Worm (Caenorhabditis elegans) whole organism, early embryonic: ENCODE measurements around the gene T22F3.10.

Experiments
- ama-1 ChIP-seq: fragments of 150-350 bp; optimal IDR thresholded peaks from 2 replicates; lab custom pipeline; 2014
- ets-7 ChIP-seq: sonication (generic microtip); optimal IDR thresholded peaks from 2 replicates; lab custom pipeline; 2016; ENCODE audit warnings: missing genotype, missing genetic modification characterization, missing compliant biosample characterization
- flt-1 ChIP-seq: fragments of 200-800 bp; sonication (Bioruptor generic); IDR thresholded peaks from 2 replicates; pipeline ENCODE4 v1.3.6; 2022; ENCODE audit warnings: missing genetic modification characterization, missing compliant biosample characterization
- hmbx-1 ChIP-seq: sonication (generic microtip); optimal IDR thresholded peaks from 2 replicates; lab custom pipeline; 2016; ENCODE audit warnings: mild to moderate bottlenecking, missing genetic modification characterization, missing compliant biosample characterization
- tbx-11 ChIP-seq: fragments of 200-800 bp; sonication (Bioruptor generic); IDR thresholded peaks from 2 replicates; pipeline ENCODE4 v1.3.6; 2022; ENCODE audit warnings: missing genetic modification characterization, missing compliant biosample characterization

DNA sequence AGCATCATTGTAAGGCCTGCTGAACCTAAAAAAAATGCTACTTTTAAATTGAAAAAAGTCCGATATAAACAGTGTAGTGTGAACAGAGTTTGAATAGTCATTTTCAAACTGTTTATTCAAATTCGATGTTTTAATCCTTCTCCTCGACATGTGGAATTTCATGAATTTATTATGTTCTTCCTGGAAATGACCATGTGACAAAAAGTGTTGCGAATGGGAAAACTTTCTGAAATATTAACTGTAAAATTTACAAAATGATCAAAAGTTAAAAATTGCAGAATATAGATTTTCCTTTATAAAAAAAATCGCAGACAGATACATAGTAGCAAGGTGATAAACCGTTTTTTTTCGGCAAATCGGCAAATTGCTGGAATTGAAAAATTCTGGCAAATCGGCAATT is 6.2 kb downstream of the T22F3.10 start, which contains the start of gene T22F3.8:
- TF ChIP-seq ama-1 (lab: Kevin White, UChicago) = no peak
- no peak for TF ChIP-seq tbx-11
- no peak for TF ChIP-seq flt-1 (GFP tag; lab: Robert Waterston, UW)
- TF ChIP-seq ets-7 (tag; lab: Kevin White, UChicago) = no peak
- no peak for TF ChIP-seq hmbx-1 (tag; lab: Kevin White, UChicago)
